Worm (Caenorhabditis elegans) whole organism, midembryonic: ENCODE results near the gene mre-11.

Source experiments
- ztf-23 ChIP-seq: fragments of 200-800 bp; sonication (Bioruptor generic); IDR thresholded peaks from 2 replicates; pipeline ENCODE4 v1.3.6; 2022; ENCODE audit warnings: missing genetic modification reagents, missing genetic modification characterization, missing compliant biosample characterization
- ztf-29 ChIP-seq: fragments of 200-800 bp; sonication (Bioruptor generic); IDR thresholded peaks from 2 replicates; pipeline ENCODE4 v1.3.6; 2022; ENCODE audit warnings: missing genetic modification reagents, missing genetic modification characterization, missing compliant biosample characterization

DNA sequence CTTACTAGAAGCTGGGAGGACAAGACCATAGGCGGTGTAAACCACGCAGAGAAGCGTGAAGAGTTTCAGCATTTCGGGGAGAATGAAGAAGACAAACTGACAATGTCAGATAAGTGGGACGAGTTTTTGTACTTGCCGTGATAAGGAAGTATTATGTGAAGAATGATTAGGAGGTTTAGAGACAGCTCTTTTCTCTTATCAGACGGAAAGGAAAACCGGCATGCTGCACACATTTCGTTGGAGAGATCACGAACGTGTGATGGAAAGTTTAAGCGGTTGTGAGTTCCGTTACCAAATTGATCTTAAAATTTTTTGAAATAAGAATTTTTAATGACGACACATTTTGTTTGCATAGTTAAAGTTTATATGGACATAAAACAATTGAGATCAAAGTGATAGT, 14.0 kb upstream of the mre-11 start, which contains the start of gene F28H7.3:
- TF ChIP-seq ztf-23 (no peak), ztf-29 (GFP tag; lab: Robert Waterston, UW) (no peak)
